Fruit fly (Drosophila melanogaster) whole organism, embryonic: ENCODE results near the gene dpp.

Source experiments
- ATbp ChIP-seq: fragments of 200-800 bp; sonication (Bioruptor generic); optimal IDR thresholded peaks from 2 replicates; lab custom pipeline; 2017; ENCODE audit warnings: missing biosample characterization, mild to moderate bottlenecking, missing genetic modification characterization, missing genetic modification reagents
- Ada2b ChIP-seq: fragments of 200-800 bp; sonication (Bioruptor generic); IDR thresholded peaks from 2 replicates; pipeline ENCODE4 v1.3.6; 2022; ENCODE audit warnings: missing biosample characterization, missing genetic modification characterization
- Antp ChIP-seq: fragments of 200-800 bp; sonication (Bioruptor generic); optimal IDR thresholded peaks from 3 replicates; lab custom pipeline; 2016; ENCODE audit warnings: missing biosample characterization, missing genetic modification characterization
- Awh ChIP-seq: fragments of 200-800 bp; sonication (Bioruptor generic); IDR thresholded peaks from 2 replicates; pipeline ENCODE4, ENCODE4 v1.3.6; 2022; ENCODE audit warnings: missing biosample characterization, missing genetic modification characterization
- CG13123 ChIP-seq: fragments of 200-800 bp; sonication (Bioruptor generic); optimal IDR thresholded peaks from 2 replicates; lab custom pipeline; 2016; ENCODE audit warnings: missing biosample characterization, missing genetic modification characterization
- CG15514 ChIP-seq: fragments of 200-800 bp; sonication (Bioruptor generic); optimal IDR thresholded peaks from 3 replicates; lab custom pipeline; 2017; ENCODE audit warnings: missing biosample characterization, missing genetic modification characterization, mild to moderate bottlenecking, moderate library complexity, missing genetic modification reagents
- CG15601 ChIP-seq: fragments of 200-800 bp; sonication (Bioruptor generic); optimal IDR thresholded peaks from 3 replicates; lab custom pipeline; 2019; ENCODE audit warnings: missing biosample characterization, mild to moderate bottlenecking, missing genetic modification characterization, moderate library complexity
- CG17829 ChIP-seq: fragments of 200-800 bp; optimal IDR thresholded peaks from 2 replicates; lab custom pipeline; 2019; ENCODE audit warnings: missing biosample characterization, mild to moderate bottlenecking, missing genetic modification characterization, moderate library complexity
- CG1792 ChIP-seq: fragments of 200-800 bp; sonication (Bioruptor generic); optimal IDR thresholded peaks from 2 replicates; lab custom pipeline; 2016; ENCODE audit warnings: missing biosample characterization, missing genetic modification characterization
- CG2129 ChIP-seq: fragments of 200-800 bp; sonication (Bioruptor generic); IDR thresholded peaks from 2 replicates; pipeline ENCODE4 v1.3.6; 2022; ENCODE audit warnings: missing biosample characterization, missing genetic modification characterization; ENCODE audit not compliant: partially characterized antibody
- CG3847 ChIP-seq: fragments of 200-800 bp; sonication (Bioruptor generic); IDR thresholded peaks from 2 replicates; pipeline ENCODE4 v1.3.6; 2022; ENCODE audit warnings: missing biosample characterization, missing genetic modification characterization
- CG4360 ChIP-seq: fragments of 200-800 bp; sonication (Bioruptor generic); IDR thresholded peaks from 2 replicates; pipeline ENCODE4 v1.3.6; 2022; ENCODE audit warnings: missing biosample characterization, missing genetic modification characterization
- CG4854 ChIP-seq: fragments of 200-800 bp; sonication (Bioruptor generic); optimal IDR thresholded peaks from 2 replicates; lab custom pipeline; 2016; ENCODE audit warnings: missing biosample characterization, missing genetic modification characterization, inconsistent platforms
- CG5953 ChIP-seq: fragments of 200-800 bp; sonication (Bioruptor generic); IDR thresholded peaks from 2 replicates; pipeline ENCODE4 v1.3.6; 2022; ENCODE audit warnings: missing biosample characterization, missing genetic modification characterization
- CG6689 ChIP-seq: fragments of 200-800 bp; sonication (Bioruptor generic); IDR thresholded peaks from 2 replicates; pipeline ENCODE4 v1.3.6; 2022; ENCODE audit warnings: missing biosample characterization, missing genetic modification characterization
- CG6765 ChIP-seq: fragments of 200-800 bp; sonication (Bioruptor generic); optimal IDR thresholded peaks from 3 replicates; lab custom pipeline; 2017; ENCODE audit warnings: missing biosample characterization, mild to moderate bottlenecking, missing genetic modification characterization
- CG7987 ChIP-seq: fragments of 200-800 bp; sonication (Bioruptor generic); optimal IDR thresholded peaks from 2 replicates; lab custom pipeline; 2018; ENCODE audit warnings: missing biosample characterization, mild to moderate bottlenecking, missing genetic modification characterization, moderate library complexity
- D19A ChIP-seq: fragments of 200-800 bp; optimal IDR thresholded peaks from 3 replicates; lab custom pipeline; 2019; ENCODE audit warnings: missing biosample characterization, mild to moderate bottlenecking, missing genetic modification characterization, moderate library complexity
- Dad ChIP-seq: fragments of 200-800 bp; sonication (Bioruptor generic); optimal IDR thresholded peaks from 3 replicates; lab custom pipeline; 2016; ENCODE audit warnings: missing biosample characterization, missing genetic modification characterization
- Deaf1 ChIP-seq: fragments of 200-800 bp; optimal IDR thresholded peaks from 3 replicates; lab custom pipeline; 2019; ENCODE audit warnings: missing biosample characterization, mild to moderate bottlenecking, missing genetic modification characterization, moderate library complexity
- Dfd ChIP-seq, 2 experiments: fragments of >200 bp; optimal IDR thresholded peaks; 2 replicates each; lab custom pipeline; 2017; ENCODE audit warnings: missing biosample characterization in 2 of 2, missing genetic modification characterization in 2 of 2
- E2f1 ChIP-seq: fragments of 200-800 bp; sonication (Bioruptor generic); IDR thresholded peaks from 2 replicates; pipeline ENCODE4 v1.3.6; 2022; ENCODE audit warnings: missing biosample characterization, missing genetic modification characterization
- Elba2 ChIP-seq: fragments of 200-800 bp; sonication (Bioruptor generic); optimal IDR thresholded peaks from 3 replicates; lab custom pipeline; 2016; ENCODE audit warnings: missing biosample characterization, missing genetic modification characterization
- HLHmδ ChIP-seq: fragments of 200-800 bp; sonication (Bioruptor generic); optimal IDR thresholded peaks from 2 replicates; lab custom pipeline; 2018; ENCODE audit warnings: missing biosample characterization, mild to moderate bottlenecking, missing genetic modification characterization, moderate library complexity
- Hmx ChIP-seq: fragments of 200-800 bp; sonication (Bioruptor generic); optimal IDR thresholded peaks from 2 replicates; lab custom pipeline; 2016; ENCODE audit warnings: missing biosample characterization, missing genetic modification characterization
- Hr39 ChIP-seq: fragments of >200 bp; optimal IDR thresholded peaks from 2 replicates; lab custom pipeline; 2017
- Lhr ChIP-seq: fragments of 200-800 bp; sonication (Bioruptor generic); optimal IDR thresholded peaks from 3 replicates; lab custom pipeline; 2017; ENCODE audit warnings: mild to moderate bottlenecking, missing biosample characterization, missing genetic modification reagents, missing genetic modification characterization
- Myb ChIP-seq: fragments of 200-800 bp; sonication (Bioruptor generic); optimal IDR thresholded peaks from 2 replicates; lab custom pipeline; 2016; ENCODE audit warnings: missing biosample characterization, missing genetic modification characterization
- Nf-YB ChIP-seq: fragments of 200-800 bp; sonication (Bioruptor generic); optimal IDR thresholded peaks from 3 replicates; lab custom pipeline; 2019; ENCODE audit warnings: missing biosample characterization, mild to moderate bottlenecking, missing genetic modification characterization, moderate library complexity
- Sox100B ChIP-seq: fragments of 200-800 bp; sonication (Bioruptor generic); optimal IDR thresholded peaks from 3 replicates; lab custom pipeline; 2018; ENCODE audit warnings: missing biosample characterization, mild to moderate bottlenecking, missing genetic modification characterization
- Trl ChIP-seq, 3 experiments: fragments of >200 bp in 2 of 3; fragments of 200-800 bp in 1 of 3; sonication (Bioruptor generic) in 1 of 3; optimal IDR thresholded peaks; 2 replicates in 1 of 3; 3 replicates in 2 of 3; lab custom pipeline; 2016 to 2017; ENCODE audit warnings: missing biosample characterization in 1 of 3, missing genetic modification characterization in 1 of 3
- bcd ChIP-seq: fragments of 200-800 bp; sonication (Bioruptor generic); optimal IDR thresholded peaks from 2 replicates; lab custom pipeline; 2017; ENCODE audit warnings: missing biosample characterization, mild to moderate bottlenecking, missing genetic modification characterization
- br ChIP-seq: fragments of >200 bp; optimal IDR thresholded peaks from 2 replicates; lab custom pipeline; 2017
- chinmo ChIP-seq: fragments of 200-800 bp; sonication (Bioruptor generic); IDR thresholded peaks from 4 replicates; pipeline ENCODE4 v1.3.6; 2022; ENCODE audit warnings: missing biosample characterization, missing genetic modification characterization; ENCODE audit not compliant: partially characterized antibody
- disco-r ChIP-seq: fragments of 200-800 bp; sonication (Bioruptor generic); optimal IDR thresholded peaks from 2 replicates; lab custom pipeline; 2016; ENCODE audit warnings: missing biosample characterization, missing genetic modification characterization
- dmrt99B ChIP-seq: fragments of 200-800 bp; sonication (Bioruptor generic); optimal IDR thresholded peaks from 2 replicates; lab custom pipeline; 2018; ENCODE audit warnings: missing biosample characterization, mild to moderate bottlenecking, missing genetic modification characterization, moderate library complexity
- fd102C ChIP-seq: fragments of 200-800 bp; sonication (Bioruptor generic); optimal IDR thresholded peaks from 2 replicates; lab custom pipeline; 2018; ENCODE audit warnings: missing biosample characterization, mild to moderate bottlenecking, missing genetic modification characterization, moderate library complexity
- fd64A ChIP-seq: fragments of 200-800 bp; sonication (Bioruptor generic); optimal IDR thresholded peaks from 3 replicates; lab custom pipeline; 2018; ENCODE audit warnings: missing biosample characterization, mild to moderate bottlenecking, missing genetic modification characterization
- gro ChIP-seq: fragments of 200-800 bp; sonication (Bioruptor generic); optimal IDR thresholded peaks from 2 replicates; lab custom pipeline; 2016; ENCODE audit warnings: missing biosample characterization, missing genetic modification characterization
- ind ChIP-seq: fragments of 200-800 bp; sonication (Bioruptor generic); optimal IDR thresholded peaks from 3 replicates; lab custom pipeline; 2016; ENCODE audit warnings: missing biosample characterization, missing genetic modification characterization
- lov ChIP-seq, 2 experiments: fragments of 200-800 bp in 1 of 2; fragments of >200 bp in 1 of 2; sonication (Bioruptor generic) in 1 of 2; IDR thresholded peaks in 1 of 2; optimal IDR thresholded peaks in 1 of 2; 2 replicates in 1 of 2; 3 replicates in 1 of 2; pipeline versions ENCODE4 v1.3.6 to Lab custom; 2017 to 2022; ENCODE audit warnings: missing biosample characterization in 1 of 2, missing genetic modification characterization in 1 of 2
- nerfin-2 ChIP-seq: fragments of 200-800 bp; sonication (Bioruptor generic); IDR thresholded peaks from 2 replicates; pipeline ENCODE4 v1.3.6; 2022; ENCODE audit warnings: missing biosample characterization, missing genetic modification characterization; ENCODE audit not compliant: partially characterized antibody
- org-1 ChIP-seq: fragments of 200-800 bp; sonication (Bioruptor generic); optimal IDR thresholded peaks from 2 replicates; lab custom pipeline; 2017; ENCODE audit warnings: missing biosample characterization, missing genetic modification characterization
- sc ChIP-seq, 3 experiments: fragments of >200 bp in 2 of 3; fragments of 200-800 bp in 1 of 3; sonication (Bioruptor generic) in 1 of 3; optimal IDR thresholded peaks; 2 replicates in 2 of 3; 3 replicates in 1 of 3; lab custom pipeline; 2017; ENCODE audit warnings: mild to moderate bottlenecking in 1 of 3, missing biosample characterization in 1 of 3, missing genetic modification characterization in 1 of 3, missing genetic modification reagents in 1 of 3
- tap ChIP-seq: fragments of 200-800 bp; optimal IDR thresholded peaks from 3 replicates; lab custom pipeline; 2019; ENCODE audit warnings: missing biosample characterization, mild to moderate bottlenecking, missing genetic modification characterization, moderate library complexity
- tx ChIP-seq: fragments of 200-800 bp; sonication (Bioruptor generic); optimal IDR thresholded peaks from 2 replicates; lab custom pipeline; 2016; ENCODE audit warnings: missing biosample characterization, missing genetic modification characterization
- vfl ChIP-seq: fragments of 200-800 bp; sonication (Bioruptor generic); optimal IDR thresholded peaks from 2 replicates; lab custom pipeline; 2016; ENCODE audit warnings: missing biosample characterization, missing genetic modification characterization
- vvl ChIP-seq: fragments of 200-800 bp; sonication (Bioruptor generic); IDR thresholded peaks from 2 replicates; pipeline ENCODE4 v1.3.6; 2022; ENCODE audit warnings: missing biosample characterization, missing genetic modification characterization
- zf30C ChIP-seq: fragments of 200-800 bp; sonication (Bioruptor generic); optimal IDR thresholded peaks from 3 replicates; lab custom pipeline; 2018; ENCODE audit warnings: missing biosample characterization, mild to moderate bottlenecking, missing genetic modification characterization

Gene dpp

dm6 chr2L:2433494-2434054 is 5.4 kb downstream of the dpp start (continued):
- TF ChIP-seq Dad (GFP tag; lab: Kevin White, UChicago) (peak; percentile 76), Ada2b (GFP tag; lab: Robert Waterston, UW) (peak; percentile 88), vvl (GFP tag; lab: Robert Waterston, UW) (peak; percentile 92), CG6765 (no peak), Hmx (GFP tag; lab: Kevin White, UChicago) (no peak), CG15601 (tag; lab: Kevin White, UChicago) (peak; percentile 84), Sox100B (peak; percentile 83), dmrt99B (peak; percentile 92), CG17829 (peak; percentile 75), CG7987 (GFP tag; lab: Kevin White, UChicago) (no peak), HLHmδ (GFP tag; lab: Kevin White, UChicago) (no peak), Lhr (peak; percentile 59), CG4360 (GFP tag; lab: Robert Waterston, UW) (peak; percentile 47; the same call in 1 of the 2 replicates), fd102C (GFP tag; lab: Kevin White, UChicago) (no peak), CG6689 (GFP tag; lab: Robert Waterston, UW) (peak; percentile 86), disco-r (GFP tag; lab: Kevin White, UChicago) (peak; percentile 66), tx (peak; percentile 63), Myb (GFP tag; lab: Kevin White, UChicago) (peak; percentile 39), Deaf1 (peak; percentile 63), CG13123 (GFP tag; lab: Kevin White, UChicago) (peak; percentile 62), lov (optimal IDR thresholded peaks at IDR 0.05; lab: Kevin White, UChicago) (no peak), lov (GFP tag; IDR thresholded peaks at IDR 0.05; lab: Robert Waterston, UW) (peak; percentile 73; the same call in 2 of the 3 replicates), E2f1 (peak; percentile 77), vfl (GFP tag; lab: Kevin White, UChicago) (no peak), org-1 (GFP tag; lab: Kevin White, UChicago) (peak; percentile 77), ATbp (peak; percentile 93), CG1792 (GFP tag; lab: Kevin White, UChicago) (peak; percentile 56), CG4854 (GFP tag; lab: Kevin White, UChicago) (peak; percentile 57), fd64A (GFP tag; lab: Kevin White, UChicago) (peak; percentile 56), CG2129 (GFP tag; lab: Robert Waterston, UW) (no peak), nerfin-2 (GFP tag; lab: Robert Waterston, UW) (no peak), gro (GFP tag; lab: Kevin White, UChicago) (peak; percentile 19), ind (peak; percentile 80), CG5953 (peak; percentile 78; the same call in 1 of the 2 replicates), Trl (optimal IDR thresholded peaks at IDR 0.05; lab: Kevin White, UChicago) (no peak), Trl (GFP tag; optimal IDR thresholded peaks at IDR 0.05; lab: Kevin White, UChicago) (peak; percentile 87), D19A (tag; lab: Kevin White, UChicago) (peak; percentile 77), br (lab: Kevin White, UChicago) (no peak), bcd (GFP tag; lab: Kevin White, UChicago) (peak; percentile 74), sc (optimal IDR thresholded peaks at IDR 0.05; lab: Kevin White, UChicago) (no peak), sc (GFP tag; optimal IDR thresholded peaks at IDR 0.05; lab: Kevin White, UChicago) (peak; percentile 72), Dfd (GFP tag; optimal IDR thresholded peaks at IDR 0.05; lab: Kevin White, UChicago) (no peak), CG15514 (GFP tag; lab: Kevin White, UChicago) (peak; percentile 20), Antp (GFP tag; lab: Kevin White, UChicago) (peak; percentile 89), Nf-YB (GFP tag; lab: Kevin White, UChicago) (peak; percentile 38), chinmo (peak; percentile 62; the same call in 1 of the 4 replicates), Elba2 (no peak), zf30C (no peak), Hr39 (lab: Kevin White, UChicago) (no peak), Awh (peak; percentile 74), CG3847 (GFP tag; lab: Robert Waterston, UW) (peak; percentile 73), tap (peak; percentile 81)
